Worm (Caenorhabditis elegans): ENCODE measurements around the gene dnj-13.

The dnj-13 gene

DNA sequence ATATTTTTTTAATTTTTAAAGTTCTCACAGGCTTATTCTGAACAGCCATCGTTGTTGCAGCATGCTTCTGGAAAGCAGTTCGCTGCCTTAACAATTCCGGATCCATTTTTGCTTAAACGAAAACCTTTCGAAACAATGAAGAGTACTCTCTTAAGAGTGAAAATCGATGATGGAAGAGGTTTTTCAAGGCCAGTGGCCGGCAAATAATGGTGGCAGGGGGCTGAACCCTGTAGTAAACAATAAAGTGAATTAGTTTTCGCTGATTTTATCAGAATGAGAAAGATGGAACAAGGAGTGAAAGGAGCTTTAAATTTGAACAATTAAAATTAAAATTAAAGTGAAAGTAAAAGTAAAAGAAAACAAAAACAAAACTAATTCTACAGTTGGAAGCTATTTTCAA, 3.1 kb upstream of the dnj-13 start, which contains the start of gene gtf-2E2 (continued):
- TF ChIP-seq ztf-11 (tag; optimal IDR thresholded peaks at IDR 0.05), result no peak
- no peak for TF ChIP-seq saeg-2 (GFP tag; IDR thresholded peaks at IDR 0.05)
- TF ChIP-seq mep-1 (tag; optimal IDR thresholded peaks at IDR 0.05), result peak; percentile 20
- TF ChIP-seq zip-2 (tag; optimal IDR thresholded peaks at IDR 0.05), result no peak
- no peak for TF ChIP-seq spr-3 (GFP tag; optimal IDR thresholded peaks at IDR 0.05)
- TF ChIP-seq skn-1 (tag; optimal IDR thresholded peaks at IDR 0.05), result no peak
- peak; percentile 18; the same call in 1 of the 2 replicates for TF ChIP-seq lin-38 (GFP tag; IDR thresholded peaks at IDR 0.05)
- no peak for TF ChIP-seq nhr-41 (GFP tag; IDR thresholded peaks at IDR 0.05)
- TF ChIP-seq tra-1 (GFP tag; IDR thresholded peaks at IDR 0.05), result no peak
- no peak for TF ChIP-seq dmd-9 (GFP tag; IDR thresholded peaks at IDR 0.05)
- TF ChIP-seq Y105C5A.15 (GFP tag; IDR thresholded peaks at IDR 0.05), result no peak
- TF ChIP-seq attf-4 (tag; optimal IDR thresholded peaks at IDR 0.05), result no peak
- no peak for TF ChIP-seq daf-16 (GFP tag; optimal IDR thresholded peaks at IDR 0.05)
- TF ChIP-seq daf-16 (tag; optimal IDR thresholded peaks at IDR 0.05), result peak; percentile 68
- TF ChIP-seq F49E8.2 (tag; optimal IDR thresholded peaks at IDR 0.05; ENCODE audit: borderline replicate concordance), result no peak
- no peak for TF ChIP-seq nhr-10 (tag; optimal IDR thresholded peaks at IDR 0.05)
- no peak for TF ChIP-seq madf-9 (GFP tag; conservative IDR thresholded peaks at IDR 0.05)
- no peak for TF ChIP-seq ces-1 (GFP tag; optimal IDR thresholded peaks at IDR 0.05)
- peak; percentile 42; the same call in 1 of the 2 replicates for TF ChIP-seq arid-1 (GFP tag; conservative IDR thresholded peaks at IDR 0.05)
- no peak for TF ChIP-seq mdt-29 (GFP tag; IDR thresholded peaks at IDR 0.05)
- TF ChIP-seq Y48G9A.11 (GFP tag; IDR thresholded peaks at IDR 0.05), result no peak
- TF ChIP-seq ceh-62 (tag; optimal IDR thresholded peaks at IDR 0.05), result no peak
- TF ChIP-seq egl-43 (GFP tag; IDR thresholded peaks at IDR 0.05), result no peak
- no peak for TF ChIP-seq nhr-11 (tag; optimal IDR thresholded peaks at IDR 0.05)
- no peak for TF ChIP-seq hlh-11 (tag; optimal IDR thresholded peaks at IDR 0.05)
- TF ChIP-seq F37D6.2 (tag; optimal IDR thresholded peaks at IDR 0.05), result no peak
- no peak for TF ChIP-seq daf-19 (GFP tag; conservative IDR thresholded peaks at IDR 0.05)
- no peak for TF ChIP-seq jun-1 (tag; optimal IDR thresholded peaks at IDR 0.05)
- no peak for TF ChIP-seq mdl-1 (tag; optimal IDR thresholded peaks at IDR 0.05)
- TF ChIP-seq zfp-3 (GFP tag; conservative IDR thresholded peaks at IDR 0.05), result no peak
- no peak for TF ChIP-seq zfp-2 (tag; optimal IDR thresholded peaks at IDR 0.05)
- TF ChIP-seq nhr-77 (tag; optimal IDR thresholded peaks at IDR 0.05), result no peak
- no peak for TF ChIP-seq dmd-8 (GFP tag; IDR thresholded peaks at IDR 0.05)
- no peak for TF ChIP-seq lim-7 (GFP tag; IDR thresholded peaks at IDR 0.05)
- no peak for TF ChIP-seq sdz-12 (GFP tag; optimal IDR thresholded peaks at IDR 0.05)

DNA sequence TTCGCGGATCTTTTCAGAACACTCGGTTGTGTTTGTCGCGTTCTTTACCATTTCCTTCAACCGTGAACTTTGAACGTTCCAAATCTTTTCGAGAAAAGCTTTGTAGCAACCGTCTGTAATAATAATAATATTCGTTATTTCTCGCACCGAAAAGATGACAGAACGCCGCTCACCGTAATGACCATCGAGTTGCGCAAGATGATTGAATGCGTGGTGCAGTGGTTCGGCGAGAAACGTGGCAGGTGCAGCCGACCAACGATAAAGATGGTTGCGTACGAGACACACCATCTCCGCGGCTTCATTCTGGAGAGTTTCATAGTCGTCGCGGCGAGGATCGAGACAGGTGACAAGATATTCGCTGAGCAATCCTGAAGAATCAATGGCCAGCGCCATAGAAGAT, 2.5 kb upstream of the dnj-13 start:
- TF ChIP-seq lin-1 (GFP tag; IDR thresholded peaks at IDR 0.05), result no peak
- no peak for TF ChIP-seq unc-130 (GFP tag; optimal IDR thresholded peaks at IDR 0.05)
- no peak for TF ChIP-seq F44E2.7 (GFP tag; IDR thresholded peaks at IDR 0.05)
- no peak for TF ChIP-seq mdt-29 (GFP tag; IDR thresholded peaks at IDR 0.05)
- TF ChIP-seq lin-13 (GFP tag; optimal IDR thresholded peaks at IDR 0.05), result no peak
- no peak for TF ChIP-seq nhr-111 (GFP tag; optimal IDR thresholded peaks at IDR 0.05)
- TF ChIP-seq tra-1 (GFP tag; IDR thresholded peaks at IDR 0.05), result no peak
- TF ChIP-seq php-3 (GFP tag; IDR thresholded peaks at IDR 0.05), result no peak
- TF ChIP-seq ZK337.2 (GFP tag; IDR thresholded peaks at IDR 0.05), result no peak
- no peak for TF ChIP-seq ceh-82 (tag; optimal IDR thresholded peaks at IDR 0.05)
- TF ChIP-seq attf-4 (tag; optimal IDR thresholded peaks at IDR 0.05), result no peak
- no peak for TF ChIP-seq zfp-3 (GFP tag; conservative IDR thresholded peaks at IDR 0.05)
- TF ChIP-seq F49E8.2 (tag; optimal IDR thresholded peaks at IDR 0.05; ENCODE audit: borderline replicate concordance), result no peak
- no peak for TF ChIP-seq madf-5 (GFP tag; IDR thresholded peaks at IDR 0.05)
- TF ChIP-seq mxl-2 (GFP tag; conservative IDR thresholded peaks at IDR 0.05), result no peak

Measured in whole organism, L4 larva.